Worm (Caenorhabditis elegans) whole organism, late embryonic: ENCODE measurements around the gene F54E2.9.

ENCODE experiments used
- elt-2 ChIP-seq: sonication (generic microtip); optimal IDR thresholded peaks from 2 replicates; lab custom pipeline; 2016; ENCODE audit warnings: missing genetic modification reagents, missing genetic modification characterization, missing compliant biosample characterization
- ets-4 ChIP-seq: sonication (generic microtip); optimal IDR thresholded peaks from 2 replicates; lab custom pipeline; 2016; ENCODE audit warnings: missing genetic modification characterization, missing compliant biosample characterization

- TF ChIP-seq elt-2 (tag; lab: Kevin White, UChicago), result no peak
- TF ChIP-seq ets-4 (tag; lab: Kevin White, UChicago), result no peak
These were observed 39.7 kb downstream of the F54E2.9 start, which contains the start of gene srj-18 for ce11 chrV:2774042-2774441.
